Fruit fly (Drosophila melanogaster) whole organism, embryonic: ENCODE results near the gene CG46465.

Source experiments
- ATbp ChIP-seq: fragments of 200-800 bp; sonication (Bioruptor generic); optimal IDR thresholded peaks from 2 replicates; lab custom pipeline; 2017; ENCODE audit warnings: missing biosample characterization, mild to moderate bottlenecking, missing genetic modification characterization, missing genetic modification reagents
- Asciz ChIP-seq: fragments of 200-800 bp; sonication (Bioruptor generic); optimal IDR thresholded peaks from 2 replicates; lab custom pipeline; 2017; ENCODE audit warnings: missing biosample characterization, mild to moderate bottlenecking, missing genetic modification characterization, missing genetic modification reagents
- Atf3 ChIP-seq: fragments of 200-800 bp; sonication (Bioruptor generic); optimal IDR thresholded peaks from 3 replicates; lab custom pipeline; 2016; ENCODE audit warnings: missing biosample characterization, missing genetic modification characterization
- Bdp1 ChIP-seq: fragments of 200-800 bp; sonication (Bioruptor generic); optimal IDR thresholded peaks from 3 replicates; lab custom pipeline; 2016; ENCODE audit warnings: missing biosample characterization, missing genetic modification characterization
- Blimp-1 ChIP-seq: fragments of 200-800 bp; sonication (Bioruptor generic); optimal IDR thresholded peaks from 3 replicates; lab custom pipeline; 2018; ENCODE audit warnings: missing biosample characterization, missing genetic modification characterization, mild to moderate bottlenecking, moderate library complexity, missing genetic modification reagents
- CG10147 ChIP-seq: fragments of 200-800 bp; sonication (Bioruptor generic); optimal IDR thresholded peaks from 2 replicates; lab custom pipeline; 2019; ENCODE audit warnings: missing biosample characterization, mild to moderate bottlenecking, missing genetic modification characterization, moderate library complexity
- CG10321 ChIP-seq: fragments of 200-800 bp; sonication (Bioruptor generic); IDR thresholded peaks from 2 replicates; pipeline ENCODE4 v1.3.6; 2022; ENCODE audit warnings: missing biosample characterization, missing genetic modification characterization
- CG12236 ChIP-seq: fragments of 200-800 bp; sonication (Bioruptor generic); optimal IDR thresholded peaks from 2 replicates; lab custom pipeline; 2016; ENCODE audit warnings: missing biosample characterization, missing genetic modification characterization
- CG12769 ChIP-seq: fragments of 200-800 bp; sonication (Bioruptor generic); optimal IDR thresholded peaks from 2 replicates; lab custom pipeline; 2019; ENCODE audit warnings: missing biosample characterization, mild to moderate bottlenecking, missing genetic modification characterization, moderate library complexity
- CG13123 ChIP-seq: fragments of 200-800 bp; sonication (Bioruptor generic); optimal IDR thresholded peaks from 2 replicates; lab custom pipeline; 2016; ENCODE audit warnings: missing biosample characterization, missing genetic modification characterization
- CG15011 ChIP-seq: fragments of 200-800 bp; sonication (Bioruptor generic); optimal IDR thresholded peaks from 3 replicates; lab custom pipeline; 2018; ENCODE audit warnings: missing biosample characterization, mild to moderate bottlenecking, missing genetic modification characterization
- CG15601 ChIP-seq: fragments of 200-800 bp; sonication (Bioruptor generic); optimal IDR thresholded peaks from 3 replicates; lab custom pipeline; 2019; ENCODE audit warnings: missing biosample characterization, mild to moderate bottlenecking, missing genetic modification characterization, moderate library complexity
- CG17361 ChIP-seq: fragments of 200-800 bp; sonication (Bioruptor generic); IDR thresholded peaks from 3 replicates; pipeline ENCODE4 v1.3.6; 2022; ENCODE audit warnings: missing biosample characterization, missing genetic modification characterization
- CG17568 ChIP-seq: fragments of 200-800 bp; sonication (Bioruptor generic); optimal IDR thresholded peaks from 2 replicates; lab custom pipeline; 2018; ENCODE audit warnings: missing biosample characterization, mild to moderate bottlenecking, missing genetic modification characterization, moderate library complexity
- CG17829 ChIP-seq: fragments of 200-800 bp; optimal IDR thresholded peaks from 2 replicates; lab custom pipeline; 2019; ENCODE audit warnings: missing biosample characterization, mild to moderate bottlenecking, missing genetic modification characterization, moderate library complexity
- CG1832 ChIP-seq: fragments of 200-800 bp; sonication (Bioruptor generic); optimal IDR thresholded peaks from 2 replicates; lab custom pipeline; 2017; ENCODE audit warnings: missing biosample characterization, mild to moderate bottlenecking, missing genetic modification characterization, inconsistent platforms
- CG2712 ChIP-seq: fragments of 200-800 bp; optimal IDR thresholded peaks from 3 replicates; lab custom pipeline; 2019; ENCODE audit warnings: missing biosample characterization, mild to moderate bottlenecking, missing genetic modification characterization, moderate library complexity
- CG34422 ChIP-seq: fragments of 200-800 bp; sonication (Bioruptor generic); IDR thresholded peaks from 3 replicates; pipeline ENCODE4 v1.3.6; 2022; ENCODE audit warnings: missing biosample characterization, missing genetic modification characterization
- CG43689 ChIP-seq: fragments of 200-800 bp; sonication (Bioruptor generic); IDR thresholded peaks from 2 replicates; pipeline ENCODE4 v1.3.6; 2022; ENCODE audit warnings: missing biosample characterization, missing genetic modification characterization
- CG4707 ChIP-seq: fragments of 200-800 bp; sonication (Bioruptor generic); optimal IDR thresholded peaks from 2 replicates; lab custom pipeline; 2018; ENCODE audit warnings: missing biosample characterization, mild to moderate bottlenecking, missing genetic modification characterization, moderate library complexity
- CG4854 ChIP-seq: fragments of 200-800 bp; sonication (Bioruptor generic); optimal IDR thresholded peaks from 2 replicates; lab custom pipeline; 2016; ENCODE audit warnings: missing biosample characterization, missing genetic modification characterization, inconsistent platforms
- CG7556 ChIP-seq: fragments of 200-800 bp; sonication (Bioruptor generic); optimal IDR thresholded peaks from 2 replicates; lab custom pipeline; 2017; ENCODE audit warnings: missing biosample characterization, mild to moderate bottlenecking, missing genetic modification characterization
- CG7786 ChIP-seq: fragments of 200-800 bp; sonication (Bioruptor generic); optimal IDR thresholded peaks from 2 replicates; lab custom pipeline; 2016; ENCODE audit warnings: missing biosample characterization, missing genetic modification characterization
- CG7839 ChIP-seq: fragments of 200-800 bp; sonication (Bioruptor generic); optimal IDR thresholded peaks from 3 replicates; lab custom pipeline; 2018; ENCODE audit warnings: missing biosample characterization, mild to moderate bottlenecking, missing genetic modification characterization, moderate library complexity
- CG9437 ChIP-seq: fragments of 200-800 bp; sonication (Bioruptor generic); optimal IDR thresholded peaks from 2 replicates; lab custom pipeline; 2018; ENCODE audit warnings: missing biosample characterization, mild to moderate bottlenecking, missing genetic modification characterization
- CG9797 ChIP-seq: fragments of 200-800 bp; sonication (Bioruptor generic); optimal IDR thresholded peaks from 3 replicates; lab custom pipeline; 2018; ENCODE audit warnings: missing biosample characterization, mild to moderate bottlenecking, missing genetic modification characterization
- CrebB ChIP-seq: fragments of 200-800 bp; sonication (Bioruptor generic); optimal IDR thresholded peaks from 3 replicates; lab custom pipeline; 2018; ENCODE audit warnings: missing biosample characterization, mild to moderate bottlenecking, missing genetic modification characterization
- Hr39 ChIP-seq: fragments of >200 bp; optimal IDR thresholded peaks from 2 replicates; lab custom pipeline; 2017
- Lhr ChIP-seq: fragments of 200-800 bp; sonication (Bioruptor generic); optimal IDR thresholded peaks from 3 replicates; lab custom pipeline; 2017; ENCODE audit warnings: mild to moderate bottlenecking, missing biosample characterization, missing genetic modification reagents, missing genetic modification characterization
- Mad ChIP-seq: fragments of 200-800 bp; sonication (Bioruptor generic); optimal IDR thresholded peaks from 2 replicates; lab custom pipeline; 2016; ENCODE audit warnings: missing biosample characterization, missing genetic modification characterization
- NK7.1 ChIP-seq: fragments of 200-800 bp; sonication (Bioruptor generic); optimal IDR thresholded peaks from 3 replicates; lab custom pipeline; 2016; ENCODE audit warnings: missing biosample characterization, missing genetic modification characterization
- Neu2 ChIP-seq: fragments of 200-800 bp; sonication (Bioruptor generic); optimal IDR thresholded peaks from 3 replicates; lab custom pipeline; 2016; ENCODE audit warnings: missing biosample characterization, missing genetic modification characterization, borderline replicate concordance
- Nf-YC ChIP-seq: fragments of 200-800 bp; optimal IDR thresholded peaks from 3 replicates; lab custom pipeline; 2019; ENCODE audit warnings: missing biosample characterization, mild to moderate bottlenecking, missing genetic modification characterization, moderate library complexity
- Sox100B ChIP-seq: fragments of 200-800 bp; sonication (Bioruptor generic); optimal IDR thresholded peaks from 3 replicates; lab custom pipeline; 2018; ENCODE audit warnings: missing biosample characterization, mild to moderate bottlenecking, missing genetic modification characterization
- bab2 ChIP-seq: fragments of 200-800 bp; sonication (Bioruptor generic); optimal IDR thresholded peaks from 2 replicates; lab custom pipeline; 2016; ENCODE audit warnings: missing biosample characterization, missing genetic modification characterization
- chm ChIP-seq: fragments of 200-800 bp; sonication (Bioruptor generic); IDR thresholded peaks from 2 replicates; pipeline ENCODE4 v1.3.6; 2022; ENCODE audit warnings: missing biosample characterization, missing genetic modification characterization
- dati ChIP-seq: fragments of 200-800 bp; sonication (Bioruptor generic); IDR thresholded peaks from 2 replicates; pipeline ENCODE4 v1.3.6; 2022; ENCODE audit warnings: missing biosample characterization, missing genetic modification characterization
- fd3F ChIP-seq: fragments of 200-800 bp; sonication (Bioruptor generic); optimal IDR thresholded peaks from 2 replicates; lab custom pipeline; 2018; ENCODE audit warnings: missing biosample characterization, mild to moderate bottlenecking, missing genetic modification characterization, moderate library complexity
- fru ChIP-seq: fragments of >200 bp; optimal IDR thresholded peaks from 2 replicates; lab custom pipeline; 2017
- gcm ChIP-seq: fragments of 200-800 bp; sonication (Bioruptor generic); optimal IDR thresholded peaks from 2 replicates; lab custom pipeline; 2019; ENCODE audit warnings: missing biosample characterization, mild to moderate bottlenecking, missing genetic modification characterization, moderate library complexity
- grn ChIP-seq: fragments of 200-800 bp; sonication (Bioruptor generic); optimal IDR thresholded peaks from 3 replicates; lab custom pipeline; 2017; ENCODE audit warnings: missing biosample characterization, missing genetic modification characterization
- hth ChIP-seq: fragments of >200 bp; optimal IDR thresholded peaks from 2 replicates; lab custom pipeline; 2017; ENCODE audit warnings: inconsistent platforms
- kay ChIP-seq: fragments of 200-800 bp; sonication (Bioruptor generic); optimal IDR thresholded peaks from 2 replicates; lab custom pipeline; 2016; ENCODE audit warnings: missing biosample characterization, missing genetic modification characterization
- mirr ChIP-seq: fragments of 200-800 bp; sonication (Bioruptor generic); optimal IDR thresholded peaks from 3 replicates; lab custom pipeline; 2018; ENCODE audit warnings: missing biosample characterization, mild to moderate bottlenecking, missing genetic modification characterization
- pb ChIP-seq: fragments of 200-800 bp; sonication (Bioruptor generic); optimal IDR thresholded peaks from 3 replicates; lab custom pipeline; 2016; ENCODE audit warnings: missing biosample characterization, missing genetic modification characterization
- sc ChIP-seq, 3 experiments: fragments of >200 bp in 2 of 3; fragments of 200-800 bp in 1 of 3; sonication (Bioruptor generic) in 1 of 3; optimal IDR thresholded peaks; 2 replicates in 2 of 3; 3 replicates in 1 of 3; lab custom pipeline; 2017; ENCODE audit warnings: mild to moderate bottlenecking in 1 of 3, missing biosample characterization in 1 of 3, missing genetic modification characterization in 1 of 3, missing genetic modification reagents in 1 of 3
- tgo ChIP-seq: fragments of 200-800 bp; sonication (Bioruptor generic); IDR thresholded peaks from 3 replicates; pipeline ENCODE4 v1.3.6; 2022; ENCODE audit warnings: missing biosample characterization, missing genetic modification characterization
- tup ChIP-seq: fragments of 200-800 bp; sonication (Bioruptor generic); optimal IDR thresholded peaks from 2 replicates; lab custom pipeline; 2016; ENCODE audit warnings: missing biosample characterization, mild to moderate bottlenecking, missing genetic modification characterization, moderate library complexity
- yki ChIP-seq: fragments of >200 bp; optimal IDR thresholded peaks from 3 replicates; lab custom pipeline; 2018
- z ChIP-seq: fragments of 200-800 bp; sonication (Bioruptor generic); IDR thresholded peaks from 3 replicates; pipeline ENCODE4 v1.3.6; 2022; ENCODE audit warnings: missing biosample characterization, missing genetic modification characterization

Gene CG46465

dm6 chr2L:18987078-18987895 is 5.0 kb upstream of the CG46465 start, which contains the start of the genes Swip-1 and EMC5 (continued):
- TF ChIP-seq CG17829 (tag; lab: Kevin White, UChicago) (peak; percentile 77), Mad (GFP tag; lab: Kevin White, UChicago) (no peak), z (GFP tag; lab: Robert Waterston, UW) (no peak), Nf-YC (tag; lab: Kevin White, UChicago) (peak; percentile 78), ATbp (GFP tag; lab: Kevin White, UChicago) (no peak), tup (GFP tag; lab: Kevin White, UChicago) (no peak), CG15601 (peak; percentile 66), CG17361 (GFP tag; lab: Robert Waterston, UW) (peak; percentile 89), CG4854 (GFP tag; lab: Kevin White, UChicago) (no peak), CG12236 (GFP tag; lab: Kevin White, UChicago) (no peak), CG7786 (no peak), CG1832 (GFP tag; lab: Kevin White, UChicago) (no peak), CG10321 (GFP tag; lab: Robert Waterston, UW) (no peak), CG17568 (GFP tag; lab: Kevin White, UChicago) (no peak), mirr (GFP tag; lab: Kevin White, UChicago) (no peak), Blimp-1 (GFP tag; lab: Kevin White, UChicago) (peak; percentile 45), Hr39 (lab: Kevin White, UChicago) (no peak), CG2712 (tag; lab: Kevin White, UChicago) (peak; percentile 80), sc (optimal IDR thresholded peaks at IDR 0.05; lab: Kevin White, UChicago) (no peak), sc (GFP tag; optimal IDR thresholded peaks at IDR 0.05; lab: Kevin White, UChicago) (peak; percentile 7), CG9797 (GFP tag; lab: Kevin White, UChicago) (peak; percentile 77), CG7839 (tag; lab: Kevin White, UChicago) (peak; percentile 73), Sox100B (peak; percentile 62), Lhr (GFP tag; lab: Kevin White, UChicago) (peak; percentile 1), Neu2 (GFP tag; lab: Kevin White, UChicago) (no peak), CG7556 (peak; percentile 62), NK7.1 (GFP tag; lab: Kevin White, UChicago) (no peak), kay (GFP tag; lab: Kevin White, UChicago) (peak; percentile 16), dati (GFP tag; lab: Robert Waterston, UW) (no peak), gcm (GFP tag; lab: Kevin White, UChicago) (peak; percentile 63), fd3F (GFP tag; lab: Kevin White, UChicago) (peak; percentile 52), bab2 (no peak), CrebB (tag; lab: Kevin White, UChicago) (peak; percentile 19), Atf3 (GFP tag; lab: Kevin White, UChicago) (no peak), CG13123 (no peak), grn (no peak), CG34422 (GFP tag; lab: Robert Waterston, UW) (peak; percentile 36; the same call in 2 of the 3 replicates), CG10147 (GFP tag; lab: Kevin White, UChicago) (peak; percentile 23), CG12769 (tag; lab: Kevin White, UChicago) (no peak), hth (lab: Kevin White, UChicago) (no peak), fru (lab: Kevin White, UChicago) (no peak), CG43689 (GFP tag; lab: Robert Waterston, UW) (no peak), CG4707 (no peak), chm (GFP tag; lab: Robert Waterston, UW) (peak; percentile 87), pb (GFP tag; lab: Kevin White, UChicago) (no peak), yki (lab: Kevin White, UChicago) (no peak), Asciz (no peak), Bdp1 (GFP tag; lab: Kevin White, UChicago) (no peak), tgo (GFP tag; lab: Robert Waterston, UW) (peak; percentile 62), CG9437 (GFP tag; lab: Kevin White, UChicago) (peak; percentile 58), CG15011 (GFP tag; lab: Kevin White, UChicago) (no peak)
